Worm (Caenorhabditis elegans) whole organism, L4/young adult: ENCODE results near the gene unc-1.

Experiments
- W03F9.2 ChIP-seq: fragments of 150-350 bp; optimal IDR thresholded peaks from 2 replicates; lab custom pipeline; 2014; ENCODE audit warnings: missing biosample characterization, missing genetic modification characterization
- dao-5 ChIP-seq: sonication (generic microtip); optimal IDR thresholded peaks from 2 replicates; lab custom pipeline; 2016; ENCODE audit warnings: missing genotype, missing genetic modification characterization, moderate library complexity, missing compliant biosample characterization
- him-1 ChIP-seq: sonication (generic microtip); optimal IDR thresholded peaks from 2 replicates; lab custom pipeline; 2016; ENCODE audit warnings: missing genotype, missing genetic modification reagents, missing genetic modification characterization, missing compliant biosample characterization

The unc-1 gene

ce11 chrX:1062403-1063073, at the start of gene unc-1:
Gene unc-1, minus strand, starts transcription at chrX:1062453.
- TF ChIP-seq him-1 = peak; percentile 52
- TF ChIP-seq dao-5 (tag; lab: Kevin White, UChicago) = no peak
- TF ChIP-seq W03F9.2 (tag; lab: Kevin White, UChicago) = no peak

DNA sequence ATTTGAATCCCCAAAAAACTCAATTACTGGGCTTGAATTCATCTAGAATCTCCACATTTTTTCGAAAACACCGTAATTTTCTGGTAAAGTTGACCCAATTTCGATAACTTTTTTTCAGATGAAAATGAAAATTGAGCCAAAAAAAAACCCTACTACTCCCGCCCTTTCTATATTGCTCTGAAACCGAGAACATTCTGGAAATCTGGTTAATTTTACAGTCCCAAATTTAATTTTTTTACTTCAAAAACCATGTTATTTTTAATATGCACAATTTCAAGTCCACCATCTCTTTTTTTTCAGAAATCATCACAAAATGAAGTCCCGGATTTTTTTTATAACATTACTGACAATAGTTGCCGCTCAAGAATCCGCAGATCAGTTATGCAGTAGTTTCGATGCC, 49.4 kb upstream of the unc-1 start, which contains the start of gene C05D9.3:
Gene C05D9.3 (plus strand): TSS at position 301 of the 400 bp plus-strand sequence.
- TF ChIP-seq dao-5 (tag; lab: Kevin White, UChicago) (no peak), him-1 (no peak), W03F9.2 (tag; lab: Kevin White, UChicago) (no peak)

ce11 chrX:1110723-1111122, 48.5 kb upstream of the unc-1 start:
- TF ChIP-seq him-1 (no peak), W03F9.2 (tag; lab: Kevin White, UChicago) (no peak), dao-5 (tag; lab: Kevin White, UChicago) (no peak)

DNA sequence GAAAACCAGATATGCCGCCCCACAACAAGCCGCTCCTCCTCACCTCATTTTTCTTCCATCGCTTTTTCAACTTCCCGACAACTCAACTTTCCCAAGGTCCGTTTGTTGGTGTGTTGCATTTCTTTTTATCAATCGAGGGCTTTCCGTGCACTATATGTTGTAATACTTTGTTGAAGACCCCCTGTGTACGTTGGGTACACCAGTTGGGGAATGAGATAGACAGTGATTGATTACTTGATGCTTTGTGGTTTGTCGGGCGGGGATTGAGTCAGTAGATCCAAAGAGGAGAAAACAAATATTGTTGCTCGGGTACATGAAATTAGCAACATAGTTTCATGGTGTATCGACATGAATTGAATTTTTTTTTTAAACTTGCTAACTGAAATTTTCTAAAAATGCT, 46.6 kb upstream of the unc-1 start:
- TF ChIP-seq W03F9.2 (tag; lab: Kevin White, UChicago) = no peak

DNA sequence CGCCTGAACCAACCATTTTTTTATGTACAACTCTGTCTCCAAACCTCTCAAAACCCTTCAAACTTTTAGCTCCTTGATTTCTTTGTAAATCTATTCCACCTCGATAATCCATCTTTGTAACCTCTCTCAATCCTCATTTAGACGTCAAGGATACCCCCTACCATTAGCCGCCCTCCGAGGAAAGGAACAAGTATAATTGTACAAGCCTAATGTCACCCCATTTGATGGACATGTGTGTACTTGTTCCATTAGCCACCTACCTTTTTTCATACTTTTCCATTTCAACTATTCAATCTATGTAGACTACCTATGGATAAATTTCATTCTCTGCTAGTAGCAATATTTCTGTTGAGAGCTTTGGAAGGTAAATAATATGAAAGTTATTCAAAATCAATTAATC, 45.5 kb upstream of the unc-1 start, which contains the start of gene C05D9.4:
Gene C05D9.4 (plus strand): TSS at position 301 of the 400 bp plus-strand sequence.
- no peak for TF ChIP-seq him-1
- TF ChIP-seq dao-5 (tag; lab: Kevin White, UChicago) = no peak
- TF ChIP-seq W03F9.2 (tag; lab: Kevin White, UChicago) = no peak

DNA sequence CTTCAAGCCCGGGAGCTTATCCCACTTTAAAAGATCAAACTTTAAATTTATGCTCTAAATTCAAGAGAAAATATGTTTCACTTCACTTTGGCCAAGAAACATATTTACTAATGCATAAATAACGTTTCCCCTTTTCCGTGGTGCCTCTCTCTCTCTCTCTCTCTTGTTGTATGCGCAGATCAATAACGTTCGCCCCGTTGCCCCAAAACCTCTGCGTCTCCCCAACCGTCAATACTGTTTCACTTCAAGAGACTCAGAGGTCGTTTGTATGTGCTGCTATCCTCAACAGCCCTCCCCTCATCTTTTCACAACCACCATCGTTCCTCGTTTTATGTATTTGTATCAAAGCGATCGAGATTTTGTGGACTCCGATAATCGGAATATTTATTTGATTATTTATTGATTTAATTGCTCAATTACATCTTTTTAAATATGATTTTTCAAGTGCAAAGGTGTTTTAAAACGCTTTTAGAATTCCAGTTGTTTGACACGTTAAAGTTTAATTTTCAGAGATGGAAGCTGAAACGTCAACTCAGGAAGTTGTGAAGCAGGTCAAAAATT, 41.5 kb upstream of the unc-1 start, which contains the start of gene ife-4:
Gene ife-4 (plus strand): TSS at position 511 of the 561 bp plus-strand sequence.
- TF ChIP-seq him-1 = peak; percentile 15
- no peak for TF ChIP-seq dao-5 (tag; lab: Kevin White, UChicago)

DNA sequence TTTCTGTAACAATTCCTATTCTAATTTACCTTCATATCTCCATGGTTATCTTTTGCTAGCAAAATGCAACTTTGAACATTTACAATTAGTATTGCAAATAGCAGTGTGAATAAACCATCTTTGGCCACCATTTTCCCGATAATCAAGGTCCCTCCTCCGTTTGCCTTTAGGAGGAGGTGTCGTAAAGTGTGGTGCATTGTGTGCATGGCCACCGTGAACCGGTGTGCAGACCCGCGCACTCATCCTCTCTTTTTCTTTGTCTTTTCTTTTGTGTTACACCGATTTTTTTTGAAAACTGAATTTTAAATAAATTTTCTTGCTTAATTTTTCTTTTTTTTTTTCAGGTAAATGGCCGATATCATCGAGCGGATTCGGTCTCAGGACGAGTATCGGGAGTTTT, 34.6 kb upstream of the unc-1 start, which contains the start of the genes pigx-1 and rme-6:
Gene pigx-1 (minus strand): TSS at position 206 of the 400 bp plus-strand sequence.
Gene rme-6 (plus strand): TSS at position 345 of the 400 bp plus-strand sequence.
- TF ChIP-seq dao-5 (tag; lab: Kevin White, UChicago) (no peak), W03F9.2 (tag; lab: Kevin White, UChicago) (no peak), him-1 (no peak)

DNA sequence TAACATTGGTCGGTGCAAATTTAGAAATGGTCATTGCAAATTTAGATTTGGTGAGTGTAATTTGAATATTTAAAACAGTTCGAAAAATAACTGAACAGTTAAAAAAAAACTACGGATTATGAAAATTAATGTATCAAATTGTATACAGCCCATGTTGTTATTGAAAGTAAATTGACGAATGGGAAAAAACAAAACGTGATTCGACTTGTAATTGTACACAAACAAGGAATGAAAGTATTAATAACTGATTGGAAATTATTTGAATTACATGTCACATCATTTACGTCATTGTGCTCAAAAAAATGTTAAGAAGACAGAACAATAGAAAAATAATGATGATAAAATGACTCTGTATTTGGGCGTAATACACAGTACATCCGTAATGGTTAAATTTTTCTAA, 32.1 kb upstream of the unc-1 start:
- TF ChIP-seq dao-5 (tag; lab: Kevin White, UChicago) (no peak), him-1 (no peak), W03F9.2 (tag; lab: Kevin White, UChicago) (no peak)

DNA sequence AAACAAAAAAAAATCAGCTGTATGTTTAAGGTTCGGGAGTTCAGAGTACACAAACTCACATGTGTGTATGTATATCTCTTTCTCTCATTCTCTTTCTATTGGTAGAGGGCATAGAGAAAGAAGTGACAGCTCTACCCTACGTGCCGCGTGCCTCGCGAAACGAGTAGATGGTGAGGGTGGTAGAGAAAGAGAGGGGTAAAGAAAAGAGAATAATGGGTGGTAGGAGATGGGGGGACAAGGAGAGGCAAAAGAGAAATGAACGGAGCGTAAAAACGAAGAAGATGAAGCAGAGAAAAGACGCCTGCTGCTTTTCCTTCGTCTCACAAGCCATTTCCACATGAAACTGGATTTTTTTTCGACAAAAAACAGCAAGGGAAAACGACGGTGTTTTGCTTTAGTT, 30.9 kb upstream of the unc-1 start:
- TF ChIP-seq him-1 = peak; percentile 92
- no peak for TF ChIP-seq dao-5 (tag; lab: Kevin White, UChicago)
- TF ChIP-seq W03F9.2 (tag; lab: Kevin White, UChicago) = peak; percentile 80

DNA sequence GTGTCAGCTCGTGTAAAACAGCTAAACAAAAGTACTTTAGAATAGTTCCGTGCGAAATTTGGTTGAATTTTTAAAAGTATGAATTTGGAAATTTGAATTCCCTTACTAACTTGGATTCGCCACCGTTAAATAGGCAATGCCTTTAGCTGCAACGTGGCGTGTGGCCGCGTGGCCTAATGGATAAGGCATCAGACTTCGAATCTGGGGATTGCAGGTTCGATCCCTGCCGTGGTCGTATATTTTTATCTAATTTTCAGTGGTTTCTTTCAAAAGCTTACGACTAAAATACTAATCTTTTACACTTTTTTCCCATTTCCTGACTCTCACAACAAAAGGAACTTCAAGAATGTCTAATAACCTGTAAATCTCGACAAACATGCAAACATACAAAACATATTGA, 27.4 kb upstream of the unc-1 start:
- TF ChIP-seq W03F9.2 (tag; lab: Kevin White, UChicago) (no peak), dao-5 (tag; lab: Kevin White, UChicago) (no peak), him-1 (no peak)

- TF ChIP-seq W03F9.2 (tag; lab: Kevin White, UChicago) = no peak
- TF ChIP-seq him-1 = no peak
- TF ChIP-seq dao-5 (tag; lab: Kevin White, UChicago) = no peak
Observed at ce11 chrX:1089133-1089532, 26.9 kb upstream of the unc-1 start.

DNA sequence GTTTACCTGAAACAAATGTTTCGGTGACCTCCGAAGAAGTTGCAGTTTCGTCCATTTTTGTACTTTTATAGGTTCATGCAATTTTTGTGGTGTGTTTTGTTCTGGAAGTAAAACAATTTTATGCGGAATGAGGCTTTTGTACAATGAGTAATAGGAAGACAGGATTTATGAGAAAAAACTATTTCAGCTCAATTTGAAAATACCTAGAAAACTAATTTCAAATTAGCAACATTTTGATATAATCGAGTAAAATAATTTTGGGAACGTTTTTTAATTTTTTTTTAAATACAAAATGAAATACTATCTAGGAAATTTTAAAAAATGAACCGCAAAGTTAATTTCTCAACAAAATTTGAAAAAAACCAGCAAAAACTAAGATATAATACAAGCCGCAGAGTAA, 25.8 kb upstream of the unc-1 start, which contains the start of gene rei-2:
Gene rei-2 (minus strand): TSS at position 101 of the 400 bp plus-strand sequence.
- TF ChIP-seq him-1 = no peak
- no peak for TF ChIP-seq dao-5 (tag; lab: Kevin White, UChicago)
- no peak for TF ChIP-seq W03F9.2 (tag; lab: Kevin White, UChicago)

ce11 chrX:1086406-1086897, 24.2 kb upstream of the unc-1 start:
- peak; percentile 17 for TF ChIP-seq him-1
- no peak for TF ChIP-seq W03F9.2 (tag; lab: Kevin White, UChicago)
- TF ChIP-seq dao-5 (tag; lab: Kevin White, UChicago) = no peak

DNA sequence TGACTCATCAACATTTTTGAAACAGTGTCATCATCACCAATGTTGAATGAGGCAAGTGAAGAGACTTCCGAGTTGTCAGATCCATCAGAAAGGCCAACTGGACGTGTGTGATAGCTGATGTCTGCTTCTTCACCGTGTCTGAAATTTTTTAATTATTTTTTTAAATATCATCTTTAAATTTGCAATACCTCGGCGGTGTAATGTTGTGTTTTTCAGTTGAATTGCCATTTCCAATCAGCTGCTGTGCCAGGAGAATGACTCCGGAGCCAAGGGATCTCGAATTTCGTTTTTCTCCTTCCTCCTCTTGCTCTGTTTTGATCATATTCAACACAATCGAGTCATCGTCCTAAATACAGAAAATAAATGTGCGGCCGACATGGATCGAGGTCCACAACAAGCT, 22.7 kb upstream of the unc-1 start:
- no peak for TF ChIP-seq W03F9.2 (tag; lab: Kevin White, UChicago)
